Fruit fly (Drosophila melanogaster): ENCODE results near the gene CG9386.

Gene CG9386

dm6 chr3R:9598099-9598498, 42.9 kb upstream of the CG9386 start (continued):
- peak; percentile 59; the same call in 1 of the 2 replicates for TF ChIP-seq ara (GFP tag; IDR thresholded peaks at IDR 0.05)
- no peak for TF ChIP-seq CG7372 (GFP tag; IDR thresholded peaks at IDR 0.05)
- no peak for TF ChIP-seq scrt (GFP tag; optimal IDR thresholded peaks at IDR 0.05)
- TF ChIP-seq CG8281 (tag; optimal IDR thresholded peaks at IDR 0.05), result no peak
- TF ChIP-seq CG3065 (GFP tag; optimal IDR thresholded peaks at IDR 0.05), result no peak
- no peak for TF ChIP-seq crol (GFP tag; IDR thresholded peaks at IDR 0.05)
- peak; percentile 48 for TF ChIP-seq ewg (GFP tag; optimal IDR thresholded peaks at IDR 0.05)
- TF ChIP-seq ATbp (GFP tag; optimal IDR thresholded peaks at IDR 0.05), result peak; percentile 46
- no peak for TF ChIP-seq CG10274 (GFP tag; optimal IDR thresholded peaks at IDR 0.05)
- TF ChIP-seq Drgx (GFP tag; IDR thresholded peaks at IDR 0.05), result peak; percentile 73
- TF ChIP-seq CG6765 (GFP tag; optimal IDR thresholded peaks at IDR 0.05), result no peak
- TF ChIP-seq CG14050 (GFP tag; IDR thresholded peaks at IDR 0.05), result no peak
- TF ChIP-seq CG17802 (tag; optimal IDR thresholded peaks at IDR 0.05), result peak; percentile 26
- peak; percentile 58 for TF ChIP-seq CG4404 (GFP tag; IDR thresholded peaks at IDR 0.05)
- TF ChIP-seq CG4707 (GFP tag; optimal IDR thresholded peaks at IDR 0.05), result peak; percentile 42
- no peak for TF ChIP-seq rib (GFP tag; IDR thresholded peaks at IDR 0.05)
- TF ChIP-seq CG17612 (GFP tag; IDR thresholded peaks at IDR 0.05), result no peak
- TF ChIP-seq toy (GFP tag; IDR thresholded peaks at IDR 0.05), result no peak
- TF ChIP-seq CG14965 (GFP tag; optimal IDR thresholded peaks at IDR 0.05; ENCODE audit: borderline replicate concordance), result no peak
- no peak for TF ChIP-seq CG14860 (GFP tag; IDR thresholded peaks at IDR 0.05; ENCODE audit: partially characterized antibody)
- TF ChIP-seq CG17568 (GFP tag; optimal IDR thresholded peaks at IDR 0.05), result no peak
- no peak for TF ChIP-seq odd (GFP tag; optimal IDR thresholded peaks at IDR 0.05)
- no peak for TF ChIP-seq CG2889 (GFP tag; IDR thresholded peaks at IDR 0.05)
- no peak for TF ChIP-seq luna (GFP tag; optimal IDR thresholded peaks at IDR 0.05)
- no peak for TF ChIP-seq Jarid2 (GFP tag; optimal IDR thresholded peaks at IDR 0.05)
- TF ChIP-seq CG7271 (tag; optimal IDR thresholded peaks at IDR 0.05), result no peak
- TF ChIP-seq Sin3A (optimal IDR thresholded peaks at IDR 0.05), result no peak
- no peak for TF ChIP-seq CG43689 (GFP tag; IDR thresholded peaks at IDR 0.05)
- no peak for TF ChIP-seq ttk (GFP tag; IDR thresholded peaks at IDR 0.05)
- no peak for TF ChIP-seq CG10321 (GFP tag; IDR thresholded peaks at IDR 0.05)
- TF ChIP-seq D19A (tag; optimal IDR thresholded peaks at IDR 0.05), result peak; percentile 54
- no peak for TF ChIP-seq CG2199 (GFP tag; IDR thresholded peaks at IDR 0.05)
- TF ChIP-seq Rx (GFP tag; IDR thresholded peaks at IDR 0.05), result no peak
- peak; percentile 28 for TF ChIP-seq CG7556 (GFP tag; optimal IDR thresholded peaks at IDR 0.05)
- peak; percentile 8; the same call in 1 of the 2 replicates for TF ChIP-seq slbo (GFP tag; IDR thresholded peaks at IDR 0.05)
- TF ChIP-seq Trl (optimal IDR thresholded peaks at IDR 0.05), result no peak
- TF ChIP-seq Trl (GFP tag; optimal IDR thresholded peaks at IDR 0.05), result peak; percentile 36
- no peak for TF ChIP-seq Hr78 (GFP tag; optimal IDR thresholded peaks at IDR 0.05)
- no peak for TF ChIP-seq CG6272 (GFP tag; IDR thresholded peaks at IDR 0.05)
- no peak for TF ChIP-seq h (optimal IDR thresholded peaks at IDR 0.05)
- no peak for TF ChIP-seq gro (GFP tag; optimal IDR thresholded peaks at IDR 0.05)
- peak; percentile 38; the same call in 1 of the 2 replicates for TF ChIP-seq CG10366 (GFP tag; IDR thresholded peaks at IDR 0.05)
- peak; percentile 45 for TF ChIP-seq gcm (GFP tag; optimal IDR thresholded peaks at IDR 0.05)
- peak; percentile 65 for TF ChIP-seq Ssrp (tag; optimal IDR thresholded peaks at IDR 0.05)
- peak; percentile 24; the same call in 1 of the 2 replicates for TF ChIP-seq CG6689 (GFP tag; IDR thresholded peaks at IDR 0.05)
- no peak for TF ChIP-seq HLH54F (GFP tag; optimal IDR thresholded peaks at IDR 0.05)
- TF ChIP-seq tup (GFP tag; optimal IDR thresholded peaks at IDR 0.05), result no peak
- no peak for TF ChIP-seq CG9876 (GFP tag; optimal IDR thresholded peaks at IDR 0.05)
- peak; percentile 8; the same call in 1 of the 3 replicates for TF ChIP-seq CG11456 (GFP tag; IDR thresholded peaks at IDR 0.05)
- no peak for TF ChIP-seq psq (GFP tag; optimal IDR thresholded peaks at IDR 0.05)
- peak; percentile 59 for TF ChIP-seq CG16863 (GFP tag; optimal IDR thresholded peaks at IDR 0.05)
- no peak for TF ChIP-seq Hr39 (optimal IDR thresholded peaks at IDR 0.05)
- peak; percentile 75 for TF ChIP-seq phol (tag; optimal IDR thresholded peaks at IDR 0.05)

Data from whole organism, embryonic.